Fruit fly (Drosophila melanogaster) S2 (cell line): ENCODE measurements around the gene CG42581.

Experiments used
- CG8478 ChIP-seq: fragments of >200 bp; optimal IDR thresholded peaks from 2 replicates; lab custom pipeline; 2018
- CTCF ChIP-seq, 2 experiments: fragments of >200 bp; optimal IDR thresholded peaks; 2 replicates each; lab custom pipeline; 2018

DNA sequence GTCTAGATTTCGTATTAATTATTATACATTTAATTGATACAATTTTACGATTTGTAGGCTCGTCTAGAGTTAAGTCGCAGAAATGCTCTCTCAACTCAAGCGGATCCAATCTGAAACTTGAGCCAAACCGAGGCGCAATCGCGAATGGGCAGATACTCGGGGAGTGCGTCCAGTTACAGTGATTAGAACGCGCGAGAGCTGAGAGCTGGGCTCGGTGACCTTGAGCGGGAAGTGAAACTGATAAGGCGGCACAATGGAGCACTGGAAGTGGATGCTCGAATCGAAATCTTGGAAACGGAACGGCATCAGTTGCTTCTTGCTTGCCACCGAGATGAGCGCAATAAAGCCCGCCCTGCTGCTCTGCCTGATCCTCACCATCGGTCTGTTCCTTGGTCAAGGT lies 25.9 kb upstream of the CG42581 start, which contains the start of gene CG34331:
- TF ChIP-seq CTCF (optimal IDR thresholded peaks at IDR 0.05; lab: Kevin White, UChicago) (no peak), CG8478 (lab: Kevin White, UChicago) (no peak)
